Worm (Caenorhabditis elegans): ENCODE data around the gene fipr-5.

The fipr-5 gene

ce11 chrV:10248255-10248979 lies 27.2 kb upstream of the fipr-5 start, which contains the start of gene akt-1:
Gene akt-1, plus strand, starts transcription at chrV:10248905.
- no peak for TF ChIP-seq flt-1 (GFP tag; IDR thresholded peaks at IDR 0.05)
- no peak for TF ChIP-seq ref-1 (GFP tag; conservative IDR thresholded peaks at IDR 0.05)
- no peak for TF ChIP-seq T22C8.4 (GFP tag; IDR thresholded peaks at IDR 0.05)
- TF ChIP-seq ztf-23 (GFP tag; IDR thresholded peaks at IDR 0.05) = no peak
- TF ChIP-seq ztf-29 (GFP tag; IDR thresholded peaks at IDR 0.05) = no peak

ce11 chrV:10247673-10248239 lies 26.5 kb upstream of the fipr-5 start:
- no peak for TF ChIP-seq tab-1 (GFP tag; IDR thresholded peaks at IDR 0.05)
- no peak for TF ChIP-seq cog-1 (tag; optimal IDR thresholded peaks at IDR 0.05)
- no peak for TF ChIP-seq ref-1 (GFP tag; conservative IDR thresholded peaks at IDR 0.05)
- no peak for TF ChIP-seq med-1 (GFP tag; optimal IDR thresholded peaks at IDR 0.05; ENCODE audit: insufficient read depth)
- no peak for TF ChIP-seq ztf-23 (GFP tag; IDR thresholded peaks at IDR 0.05)
- TF ChIP-seq T22C8.4 (GFP tag; IDR thresholded peaks at IDR 0.05) = no peak
- TF ChIP-seq flt-1 (GFP tag; IDR thresholded peaks at IDR 0.05) = no peak
- no peak for TF ChIP-seq ztf-29 (GFP tag; IDR thresholded peaks at IDR 0.05)
- no peak for TF ChIP-seq klf-2 (GFP tag; conservative IDR thresholded peaks at IDR 0.05)

- no peak for TF ChIP-seq ztf-23 (GFP tag; IDR thresholded peaks at IDR 0.05)
- no peak for TF ChIP-seq med-1 (GFP tag; optimal IDR thresholded peaks at IDR 0.05; ENCODE audit: insufficient read depth)
- TF ChIP-seq tab-1 (GFP tag; IDR thresholded peaks at IDR 0.05) = no peak
- TF ChIP-seq klf-2 (GFP tag; conservative IDR thresholded peaks at IDR 0.05) = no peak
- TF ChIP-seq cog-1 (tag; optimal IDR thresholded peaks at IDR 0.05) = no peak
- no peak for TF ChIP-seq ztf-29 (GFP tag; IDR thresholded peaks at IDR 0.05)
- TF ChIP-seq ref-1 (GFP tag; conservative IDR thresholded peaks at IDR 0.05) = no peak
- no peak for TF ChIP-seq T22C8.4 (GFP tag; IDR thresholded peaks at IDR 0.05)
- TF ChIP-seq flt-1 (GFP tag; IDR thresholded peaks at IDR 0.05) = no peak
These were observed 25.8 kb upstream of the fipr-5 start for ce11 chrV:10246967-10247366.

ce11 chrV:10246443-10246885 lies 25.2 kb upstream of the fipr-5 start:
- no peak for TF ChIP-seq ztf-23 (GFP tag; IDR thresholded peaks at IDR 0.05)
- TF ChIP-seq klf-2 (GFP tag; conservative IDR thresholded peaks at IDR 0.05) = no peak
- no peak for TF ChIP-seq cog-1 (tag; optimal IDR thresholded peaks at IDR 0.05)
- no peak for TF ChIP-seq tab-1 (GFP tag; IDR thresholded peaks at IDR 0.05)
- TF ChIP-seq flt-1 (GFP tag; IDR thresholded peaks at IDR 0.05) = no peak

ce11 chrV:10245615-10246014 lies 24.4 kb upstream of the fipr-5 start:
- TF ChIP-seq cog-1 (tag; optimal IDR thresholded peaks at IDR 0.05) (no peak), ztf-23 (GFP tag; IDR thresholded peaks at IDR 0.05) (no peak), ztf-29 (GFP tag; IDR thresholded peaks at IDR 0.05) (no peak), flt-1 (GFP tag; IDR thresholded peaks at IDR 0.05) (no peak), T22C8.4 (GFP tag; IDR thresholded peaks at IDR 0.05) (no peak), klf-2 (GFP tag; conservative IDR thresholded peaks at IDR 0.05) (no peak), med-1 (GFP tag; optimal IDR thresholded peaks at IDR 0.05; ENCODE audit: insufficient read depth) (no peak), ref-1 (GFP tag; conservative IDR thresholded peaks at IDR 0.05) (no peak), tab-1 (GFP tag; IDR thresholded peaks at IDR 0.05) (no peak)

- TF ChIP-seq T22C8.4 (GFP tag; IDR thresholded peaks at IDR 0.05) = no peak
- TF ChIP-seq tab-1 (GFP tag; IDR thresholded peaks at IDR 0.05) = no peak
- no peak for TF ChIP-seq klf-2 (GFP tag; conservative IDR thresholded peaks at IDR 0.05)
- TF ChIP-seq ref-1 (GFP tag; conservative IDR thresholded peaks at IDR 0.05) = no peak
- no peak for TF ChIP-seq cog-1 (tag; optimal IDR thresholded peaks at IDR 0.05)
- no peak for TF ChIP-seq ztf-29 (GFP tag; IDR thresholded peaks at IDR 0.05)
- no peak for TF ChIP-seq ztf-23 (GFP tag; IDR thresholded peaks at IDR 0.05)
- no peak for TF ChIP-seq med-1 (GFP tag; optimal IDR thresholded peaks at IDR 0.05; ENCODE audit: insufficient read depth)
- TF ChIP-seq flt-1 (GFP tag; IDR thresholded peaks at IDR 0.05) = no peak
These were observed 23.0 kb upstream of the fipr-5 start for ce11 chrV:10244018-10244720.

- TF ChIP-seq tab-1 (GFP tag; IDR thresholded peaks at IDR 0.05) = no peak
- no peak for TF ChIP-seq ref-1 (GFP tag; conservative IDR thresholded peaks at IDR 0.05)
- no peak for TF ChIP-seq med-1 (GFP tag; optimal IDR thresholded peaks at IDR 0.05; ENCODE audit: insufficient read depth)
- TF ChIP-seq klf-2 (GFP tag; conservative IDR thresholded peaks at IDR 0.05) = no peak
- no peak for TF ChIP-seq ztf-23 (GFP tag; IDR thresholded peaks at IDR 0.05)
- no peak for TF ChIP-seq T22C8.4 (GFP tag; IDR thresholded peaks at IDR 0.05)
- no peak for TF ChIP-seq ztf-29 (GFP tag; IDR thresholded peaks at IDR 0.05)
- TF ChIP-seq flt-1 (GFP tag; IDR thresholded peaks at IDR 0.05) = no peak
- TF ChIP-seq cog-1 (tag; optimal IDR thresholded peaks at IDR 0.05) = no peak
These were observed 21.9 kb upstream of the fipr-5 start, which contains the start of gene C12D8.9 for ce11 chrV:10243105-10243504. Gene C12D8.9, minus strand, starts transcription at chrV:10243205.

ce11 chrV:10241121-10241803 lies 20.0 kb upstream of the fipr-5 start, which contains the start of the genes C12D8.21 and col-148:
Gene C12D8.21, minus strand, starts transcription at chrV:10241188.
Gene col-148, plus strand, starts transcription at chrV:10241753.
- TF ChIP-seq flt-1 (GFP tag; IDR thresholded peaks at IDR 0.05) (no peak), ztf-29 (GFP tag; IDR thresholded peaks at IDR 0.05) (no peak), med-1 (GFP tag; optimal IDR thresholded peaks at IDR 0.05; ENCODE audit: insufficient read depth) (no peak), T22C8.4 (GFP tag; IDR thresholded peaks at IDR 0.05) (no peak), ztf-23 (GFP tag; IDR thresholded peaks at IDR 0.05) (no peak), klf-2 (GFP tag; conservative IDR thresholded peaks at IDR 0.05) (no peak), ref-1 (GFP tag; conservative IDR thresholded peaks at IDR 0.05) (no peak), cog-1 (tag; optimal IDR thresholded peaks at IDR 0.05) (no peak), tab-1 (GFP tag; IDR thresholded peaks at IDR 0.05) (no peak)
